Worm (Caenorhabditis elegans) whole organism, late embryonic: Measurements from ENCODE around the gene ttx-1.

ENCODE experiments used
- F13H6.1 ChIP-seq: sonication (generic microtip); optimal IDR thresholded peaks from 2 replicates; lab custom pipeline; 2016; ENCODE audit warnings: missing genetic modification characterization, missing compliant biosample characterization
- ama-1 ChIP-seq: fragments of 150-350 bp; optimal IDR thresholded peaks from 2 replicates; lab custom pipeline; 2014
- ceh-14 ChIP-seq: sonication (generic microtip); optimal IDR thresholded peaks from 2 replicates; lab custom pipeline; 2016; ENCODE audit warnings: missing genotype, missing genetic modification characterization, missing compliant biosample characterization
- ceh-34 ChIP-seq: sonication (generic microtip); optimal IDR thresholded peaks from 2 replicates; lab custom pipeline; 2016; ENCODE audit warnings: mild to moderate bottlenecking, missing genetic modification characterization, missing compliant biosample characterization
- ceh-45 ChIP-seq: fragments of 200-800 bp; sonication (Bioruptor generic); IDR thresholded peaks from 2 replicates; pipeline ENCODE4 v1.3.6; 2022; ENCODE audit warnings: missing genetic modification reagents, missing genetic modification characterization, missing compliant biosample characterization
- ceh-9 ChIP-seq: sonication (generic microtip); optimal IDR thresholded peaks from 2 replicates; lab custom pipeline; 2016; ENCODE audit warnings: mild to moderate bottlenecking, missing genetic modification characterization, inconsistent platforms, missing compliant biosample characterization
- fax-1 ChIP-seq: sonication (generic microtip); optimal IDR thresholded peaks from 2 replicates; lab custom pipeline; 2016; ENCODE audit warnings: missing genotype, missing genetic modification characterization, missing compliant biosample characterization
- fkh-6 ChIP-seq: sonication (generic microtip); optimal IDR thresholded peaks from 2 replicates; lab custom pipeline; 2016; ENCODE audit warnings: missing genetic modification characterization, missing compliant biosample characterization
- lin-11 ChIP-seq: fragments of 200-800 bp; sonication (Bioruptor generic); optimal IDR thresholded peaks from 2 replicates; lab custom pipeline; 2018; ENCODE audit warnings: mild to moderate bottlenecking, missing genetic modification characterization, missing compliant biosample characterization
- nfya-1 ChIP-seq: sonication (generic microtip); optimal IDR thresholded peaks from 2 replicates; lab custom pipeline; 2017; ENCODE audit warnings: missing genetic modification characterization, mild to moderate bottlenecking, missing compliant biosample characterization, antibody characterized with exemption, moderate library complexity
- nhr-11 ChIP-seq: fragments of 150-350 bp; optimal IDR thresholded peaks from 2 replicates; lab custom pipeline; 2014; ENCODE audit warnings: missing biosample characterization, missing genetic modification characterization
- pqm-1 ChIP-seq: sonication (generic microtip); optimal IDR thresholded peaks from 2 replicates; lab custom pipeline; 2016; ENCODE audit warnings: missing genetic modification characterization, missing compliant biosample characterization
- sdc-2 ChIP-seq: sonication (generic microtip); optimal IDR thresholded peaks from 2 replicates; lab custom pipeline; 2016; ENCODE audit warnings: missing genotype, missing genetic modification characterization, missing compliant biosample characterization
- unc-86 ChIP-seq: sonication (generic microtip); optimal IDR thresholded peaks from 2 replicates; lab custom pipeline; 2016; ENCODE audit warnings: missing genetic modification characterization, missing compliant biosample characterization

- TF ChIP-seq ceh-34 (tag; lab: Kevin White, UChicago), result no peak
- no peak for TF ChIP-seq fax-1 (tag; lab: Kevin White, UChicago)
- TF ChIP-seq F13H6.1 (tag; lab: Kevin White, UChicago), result no peak
- no peak for TF ChIP-seq lin-11 (tag; lab: Kevin White, UChicago)
- TF ChIP-seq pqm-1, result no peak
- no peak for TF ChIP-seq ama-1 (lab: Kevin White, UChicago)
- no peak for TF ChIP-seq fkh-6 (tag; lab: Kevin White, UChicago)
- no peak for TF ChIP-seq sdc-2 (tag; lab: Kevin White, UChicago)
- no peak for TF ChIP-seq nhr-11 (tag; lab: Kevin White, UChicago)
- no peak for TF ChIP-seq nfya-1 (tag; lab: Kevin White, UChicago)
- no peak for TF ChIP-seq unc-86 (tag; lab: Kevin White, UChicago)
- no peak for TF ChIP-seq ceh-45 (GFP tag; lab: Robert Waterston, UW)
- TF ChIP-seq ceh-14 (tag; lab: Kevin White, UChicago), result no peak
- TF ChIP-seq ceh-9 (tag; lab: Kevin White, UChicago), result no peak
Observed at ce11 chrV:20087635-20088034, 23.7 kb upstream of the ttx-1 start, which contains the start of gene fre-1.
